Worm (Caenorhabditis elegans) whole organism, L4 larva: Measurements from ENCODE around the gene K02A2.5.

Experiments used
- D1046.2 ChIP-seq: fragments of 200-800 bp; sonication (Bioruptor generic); IDR thresholded peaks from 2 replicates; pipeline ENCODE4 v1.3.6; 2022; ENCODE audit warnings: missing genetic modification characterization, missing compliant biosample characterization
- F10B5.3 ChIP-seq: sonication (generic microtip); optimal IDR thresholded peaks from 2 replicates; lab custom pipeline; 2016; ENCODE audit warnings: mild to moderate bottlenecking, missing genetic modification characterization, missing compliant biosample characterization
- F37D6.2 ChIP-seq: sonication (generic microtip); optimal IDR thresholded peaks from 2 replicates; lab custom pipeline; 2016; ENCODE audit warnings: mild to moderate bottlenecking, missing genetic modification characterization, missing compliant biosample characterization
- Y5F2A.4 ChIP-seq: fragments of 200-800 bp; sonication (Bioruptor generic); optimal IDR thresholded peaks from 2 replicates; lab custom pipeline; 2018; ENCODE audit warnings: mild to moderate bottlenecking, missing genetic modification characterization, missing compliant biosample characterization
- aha-1 ChIP-seq: fragments of 150-350 bp; peaks from one replicate; lab custom pipeline; 2014; ENCODE audit warnings: missing biosample characterization, missing genetic modification characterization
- aly-2 ChIP-seq: sonication (generic microtip); optimal IDR thresholded peaks from 2 replicates; lab custom pipeline; 2018; ENCODE audit warnings: missing biosample characterization, missing genetic modification characterization
- ceh-28 ChIP-seq: fragments of 150-350 bp; optimal IDR thresholded peaks from 2 replicates; lab custom pipeline; 2014; ENCODE audit warnings: missing biosample characterization, missing genetic modification reagents, missing genetic modification characterization
- dmd-6 ChIP-seq: fragments of 200-800 bp; sonication (Bioruptor generic); IDR thresholded peaks from 2 replicates; pipeline ENCODE4 v1.3.6; 2022; ENCODE audit warnings: missing genetic modification reagents, missing genetic modification characterization, missing compliant biosample characterization
- dve-1 ChIP-seq: sonication (generic microtip); optimal IDR thresholded peaks from 2 replicates; lab custom pipeline; 2017; ENCODE audit warnings: antibody characterized with exemption, mild to moderate bottlenecking, missing genetic modification characterization, missing compliant biosample characterization; ENCODE audit not compliant: insufficient read depth
- fkh-10 ChIP-seq: fragments of 150-350 bp; optimal IDR thresholded peaks from 2 replicates; lab custom pipeline; 2014; ENCODE audit warnings: missing biosample characterization, missing genetic modification reagents, missing genetic modification characterization
- fos-1 ChIP-seq: fragments of 150-350 bp; optimal IDR thresholded peaks from 2 replicates; lab custom pipeline; 2014; ENCODE audit warnings: missing biosample characterization, missing genetic modification characterization
- hif-1 ChIP-seq, 2 experiments: sonication (generic microtip); optimal IDR thresholded peaks; 2 replicates each; lab custom pipeline; 2016 to 2017; ENCODE audit warnings: missing compliant biosample characterization in 2 of 2, missing genetic modification characterization in 2 of 2, missing genetic modification reagents in 2 of 2, missing genotype in 2 of 2, mild to moderate bottlenecking in 1 of 2
- hlh-11 ChIP-seq: fragments of 200-800 bp; sonication (Bioruptor generic); optimal IDR thresholded peaks from 2 replicates; lab custom pipeline; 2018; ENCODE audit warnings: mild to moderate bottlenecking, missing genetic modification characterization, missing compliant biosample characterization
- jun-1 ChIP-seq: fragments of 150-350 bp; optimal IDR thresholded peaks from 2 replicates; lab custom pipeline; 2014; ENCODE audit warnings: missing biosample characterization, missing genetic modification reagents, missing genetic modification characterization
- lim-7 ChIP-seq: fragments of 200-800 bp; sonication (Bioruptor generic); IDR thresholded peaks from 2 replicates; pipeline ENCODE4 v1.3.6; 2022; ENCODE audit warnings: missing genetic modification characterization, missing compliant biosample characterization
- lin-29 ChIP-seq: fragments of 200-800 bp; sonication (Bioruptor generic); IDR thresholded peaks from 2 replicates; pipeline ENCODE4 v1.3.6; 2022; ENCODE audit warnings: missing genetic modification reagents, missing genetic modification characterization, missing compliant biosample characterization
- lir-3 ChIP-seq: sonication (generic microtip); optimal IDR thresholded peaks from 2 replicates; lab custom pipeline; 2016; ENCODE audit warnings: mild to moderate bottlenecking, missing genetic modification characterization, missing compliant biosample characterization
- madf-5 ChIP-seq, 2 experiments: fragments of 200-800 bp; sonication (Bioruptor generic); IDR thresholded peaks; 2 replicates each; pipeline ENCODE4 v1.3.6; 2022; ENCODE audit warnings: missing compliant biosample characterization in 2 of 2, missing genetic modification characterization in 2 of 2
- mdl-1 ChIP-seq, 2 experiments: fragments of 150-350 bp in 1 of 2; sonication (generic microtip) in 1 of 2; optimal IDR thresholded peaks; 2 replicates each; lab custom pipeline; 2014 to 2017; ENCODE audit warnings: missing biosample characterization in 2 of 2, missing genetic modification characterization in 2 of 2
- mes-2 ChIP-seq: sonication (generic microtip); optimal IDR thresholded peaks from 2 replicates; lab custom pipeline; 2016; ENCODE audit warnings: missing genotype, mild to moderate bottlenecking, missing genetic modification characterization, missing compliant biosample characterization; ENCODE audit not compliant: poor library complexity, severe bottlenecking
- mxl-2 ChIP-seq: fragments of 200-800 bp; sonication (Bioruptor generic); conservative IDR thresholded peaks from 2 replicates; pipeline ENCODE4 v1.3.6; 2022; ENCODE audit warnings: missing genetic modification reagents, missing genetic modification characterization, missing compliant biosample characterization
- mxl-3 ChIP-seq: fragments of 200-800 bp; sonication (Bioruptor generic); optimal IDR thresholded peaks from 2 replicates; lab custom pipeline; 2018; ENCODE audit warnings: mild to moderate bottlenecking, missing genetic modification characterization, missing compliant biosample characterization
- nhr-25 ChIP-seq: sonication (generic microtip); optimal IDR thresholded peaks from 2 replicates; lab custom pipeline; 2017; ENCODE audit warnings: missing genetic modification characterization, mild to moderate bottlenecking, missing compliant biosample characterization, antibody characterized with exemption, moderate library complexity, borderline replicate concordance; ENCODE audit not compliant: insufficient read depth
- nhr-28 ChIP-seq: fragments of 150-350 bp; optimal IDR thresholded peaks from 2 replicates; lab custom pipeline; 2014; ENCODE audit warnings: missing biosample characterization, missing genetic modification characterization
- nhr-48 ChIP-seq: sonication (generic microtip); optimal IDR thresholded peaks from 2 replicates; lab custom pipeline; 2016; ENCODE audit warnings: mild to moderate bottlenecking, missing genetic modification characterization, missing compliant biosample characterization
- nhr-6 ChIP-seq: fragments of 150-350 bp; optimal IDR thresholded peaks from 2 replicates; lab custom pipeline; 2014; ENCODE audit warnings: missing biosample characterization, missing genetic modification characterization
- rbr-2 ChIP-seq: sonication (generic microtip); optimal IDR thresholded peaks from 2 replicates; lab custom pipeline; 2016; ENCODE audit warnings: missing genotype, missing genetic modification characterization, missing compliant biosample characterization
- skn-1 ChIP-seq: fragments of 150-350 bp; optimal IDR thresholded peaks from 2 replicates; lab custom pipeline; 2014; ENCODE audit warnings: missing biosample characterization, missing genetic modification characterization
- snpc-1.2 ChIP-seq: fragments of 200-800 bp; sonication (Bioruptor generic); IDR thresholded peaks from 2 replicates; pipeline ENCODE4 v1.3.6; 2022; ENCODE audit warnings: missing genetic modification reagents, missing genetic modification characterization, missing compliant biosample characterization
- snpc-4 ChIP-seq: fragments of 150-350 bp; optimal IDR thresholded peaks from 2 replicates; lab custom pipeline; 2014; ENCODE audit warnings: missing biosample characterization, missing genetic modification characterization
- spr-3 ChIP-seq: fragments of 200-800 bp; sonication (Bioruptor generic); optimal IDR thresholded peaks from 2 replicates; lab custom pipeline; 2018; ENCODE audit warnings: mild to moderate bottlenecking, missing genetic modification characterization, missing compliant biosample characterization
- tag-97 ChIP-seq: fragments of 200-800 bp; sonication (Bioruptor generic); IDR thresholded peaks from 2 replicates; pipeline ENCODE4 v1.3.6; 2022; ENCODE audit warnings: missing genetic modification characterization, missing compliant biosample characterization
- unc-39 ChIP-seq: sonication (generic microtip); optimal IDR thresholded peaks from 2 replicates; lab custom pipeline; 2017; ENCODE audit warnings: missing biosample characterization, missing genetic modification characterization
- unc-62 ChIP-seq, 3 experiments: fragments of 150-350 bp in 1 of 3; sonication (generic microtip); optimal IDR thresholded peaks in 2 of 3; peaks in 1 of 3; 1 replicate in 1 of 3; 2 replicates in 2 of 3; lab custom pipeline; 2014 to 2017; ENCODE audit warnings: missing biosample characterization in 3 of 3, missing genetic modification characterization in 3 of 3, missing genetic modification reagents in 3 of 3, missing genotype in 1 of 3
- zip-11 ChIP-seq: fragments of 200-800 bp; sonication (Bioruptor generic); IDR thresholded peaks from 2 replicates; pipeline ENCODE4 v1.3.6; 2022; ENCODE audit warnings: missing genetic modification characterization, missing compliant biosample characterization

Gene K02A2.5

ce11 chrII:7419563-7419962, 7.7 kb upstream of the K02A2.5 start:
- TF ChIP-seq aha-1 (tag; lab: Kevin White, UChicago) (peak; percentile 97), unc-62 (GFP tag; optimal IDR thresholded peaks at IDR 0.05 in 1 of 2; lab: Kevin White, UChicago) (peak in 1 of 2 experiments; percentile 89), unc-62 (tag; optimal IDR thresholded peaks at IDR 0.05; lab: Kevin White, UChicago) (no peak), hif-1 (tag; optimal IDR thresholded peaks at IDR 0.05; lab: Kevin White, UChicago) (no peak)

ce11 chrII:7413764-7414163, 1.9 kb upstream of the K02A2.5 start:
- TF ChIP-seq unc-39, result no peak
- TF ChIP-seq unc-62 (GFP tag; optimal IDR thresholded peaks at IDR 0.05 in 1 of 2; lab: Kevin White, UChicago), result peak in 1 of 2 experiments; percentile 96
- no peak for TF ChIP-seq unc-62 (tag; optimal IDR thresholded peaks at IDR 0.05; lab: Kevin White, UChicago)
- TF ChIP-seq tag-97 (GFP tag; lab: Robert Waterston, UW), result no peak
- no peak for TF ChIP-seq D1046.2
- TF ChIP-seq ceh-28 (tag; lab: Kevin White, UChicago), result no peak
- no peak for TF ChIP-seq fkh-10 (GFP tag; lab: Kevin White, UChicago)
- TF ChIP-seq dmd-6, result no peak

- no peak for TF ChIP-seq dve-1 (tag; lab: Kevin White, UChicago)
- TF ChIP-seq snpc-1.2 (GFP tag; lab: Robert Waterston, UW), result no peak
- no peak for TF ChIP-seq spr-3 (GFP tag; lab: Kevin White, UChicago)
- peak; percentile 22 for TF ChIP-seq nhr-48 (tag; lab: Kevin White, UChicago)
- TF ChIP-seq Y5F2A.4 (GFP tag; lab: Kevin White, UChicago), result no peak
- no peak for TF ChIP-seq fos-1 (tag; lab: Kevin White, UChicago)
- TF ChIP-seq snpc-4 (tag; lab: Kevin White, UChicago), result no peak
- no peak for TF ChIP-seq aly-2 (tag; lab: Kevin White, UChicago)
- TF ChIP-seq lim-7, result no peak
- TF ChIP-seq rbr-2 (tag; lab: Kevin White, UChicago), result no peak
- no peak for TF ChIP-seq mes-2 (tag; lab: Kevin White, UChicago)
- no peak for TF ChIP-seq nhr-6 (tag; lab: Kevin White, UChicago)
- TF ChIP-seq F37D6.2 (tag; lab: Kevin White, UChicago), result no peak
- TF ChIP-seq madf-5 (GFP tag; IDR thresholded peaks at IDR 0.05; lab: Robert Waterston, UW), result no peak
- TF ChIP-seq lin-29, result no peak
- TF ChIP-seq unc-39, result no peak
- TF ChIP-seq nhr-25 (tag; lab: Kevin White, UChicago), result peak; percentile 37
- peak in 1 of 2 experiments; percentile 61 for TF ChIP-seq mdl-1 (tag; optimal IDR thresholded peaks at IDR 0.05; lab: Kevin White, UChicago)
- peak; percentile 29 for TF ChIP-seq hlh-11
- TF ChIP-seq jun-1 (tag; lab: Kevin White, UChicago), result no peak
- peak; percentile 35 for TF ChIP-seq nhr-28
- TF ChIP-seq mxl-2 (GFP tag; lab: Robert Waterston, UW), result no peak
- TF ChIP-seq F10B5.3 (tag; lab: Kevin White, UChicago), result no peak
- TF ChIP-seq skn-1 (tag; lab: Kevin White, UChicago), result no peak
These were observed 1.4 kb upstream of the K02A2.5 start for ce11 chrII:7413275-7413674.

- TF ChIP-seq lir-3 (tag; lab: Kevin White, UChicago), result no peak
- no peak for TF ChIP-seq mxl-3
- TF ChIP-seq zip-11 (GFP tag; lab: Robert Waterston, UW), result no peak
These were observed 3.6 kb downstream of the K02A2.5 start, which contains the start of gene srd-55 for ce11 chrII:7408192-7408591. srd-55 (plus strand) TSS chrII:7408492.
